Worm (Caenorhabditis elegans) whole organism, mixed stage, embryonic: Measurements from ENCODE around the gene C51E3.10.

Source experiments
- M03D4.4 ChIP-seq: sonication (generic microtip); optimal IDR thresholded peaks from 2 replicates; lab custom pipeline; 2017; ENCODE audit warnings: mild to moderate bottlenecking, missing genetic modification characterization, missing compliant biosample characterization
- bed-3 ChIP-seq: fragments of 200-800 bp; sonication (Bioruptor generic); optimal IDR thresholded peaks from 3 replicates; lab custom pipeline; 2018; ENCODE audit warnings: mild to moderate bottlenecking, missing genetic modification characterization, moderate library complexity, missing compliant biosample characterization
- blmp-1 ChIP-seq: fragments of 150-350 bp; optimal IDR thresholded peaks from 2 replicates; lab custom pipeline; 2014; ENCODE audit warnings: missing biosample characterization, missing genetic modification characterization
- ceh-39 ChIP-seq: fragments of 150-350 bp; optimal IDR thresholded peaks from 2 replicates; lab custom pipeline; 2014; ENCODE audit warnings: missing biosample characterization, missing genetic modification characterization
- ceh-83 ChIP-seq: fragments of 200-800 bp; sonication (Bioruptor generic); optimal IDR thresholded peaks from 2 replicates; lab custom pipeline; 2018; ENCODE audit warnings: mild to moderate bottlenecking, missing genetic modification characterization, missing compliant biosample characterization
- ces-1 ChIP-seq: fragments of 150-350 bp; optimal IDR thresholded peaks from 2 replicates; lab custom pipeline; 2014; ENCODE audit warnings: missing biosample characterization, missing genetic modification reagents, missing genetic modification characterization
- cnd-1 ChIP-seq: fragments of 200-800 bp; sonication (Bioruptor generic); optimal IDR thresholded peaks from 2 replicates; lab custom pipeline; 2018; ENCODE audit warnings: mild to moderate bottlenecking, missing genetic modification characterization, missing compliant biosample characterization
- drap-1 ChIP-seq: fragments of 200-800 bp; sonication (Bioruptor generic); optimal IDR thresholded peaks from 3 replicates; lab custom pipeline; 2018; ENCODE audit warnings: mild to moderate bottlenecking, missing genetic modification characterization, missing compliant biosample characterization
- elt-1 ChIP-seq: sonication (generic microtip); optimal IDR thresholded peaks from 2 replicates; lab custom pipeline; 2017; ENCODE audit warnings: missing genetic modification characterization, mild to moderate bottlenecking, missing compliant biosample characterization, antibody characterized with exemption, moderate library complexity, borderline replicate concordance; ENCODE audit not compliant: insufficient read depth
- elt-3 ChIP-seq: fragments of 150-350 bp; optimal IDR thresholded peaks from 2 replicates; lab custom pipeline; 2014; ENCODE audit warnings: missing biosample characterization, missing genetic modification characterization
- ham-2 ChIP-seq: fragments of 200-800 bp; sonication (Bioruptor generic); optimal IDR thresholded peaks from 2 replicates; lab custom pipeline; 2018; ENCODE audit warnings: mild to moderate bottlenecking, missing genetic modification characterization, missing compliant biosample characterization
- hlh-1 ChIP-seq: fragments of 150-350 bp; optimal IDR thresholded peaks from 2 replicates; lab custom pipeline; 2014; ENCODE audit warnings: missing biosample characterization, missing genetic modification reagents, missing genetic modification characterization
- lin-13 ChIP-seq: fragments of 150-350 bp; optimal IDR thresholded peaks from 2 replicates; lab custom pipeline; 2014; ENCODE audit warnings: missing biosample characterization, missing genetic modification characterization
- lin-32 ChIP-seq: fragments of 200-800 bp; sonication (Bioruptor generic); optimal IDR thresholded peaks from 2 replicates; lab custom pipeline; 2018; ENCODE audit warnings: mild to moderate bottlenecking, missing genetic modification characterization, missing compliant biosample characterization
- mab-5 ChIP-seq: fragments of 150-350 bp; optimal IDR thresholded peaks from 2 replicates; lab custom pipeline; 2014; ENCODE audit warnings: missing biosample characterization, missing genetic modification characterization
- mep-1 ChIP-seq: fragments of 150-350 bp; optimal IDR thresholded peaks from 2 replicates; lab custom pipeline; 2017; ENCODE audit warnings: missing biosample characterization, missing genetic modification reagents, missing genetic modification characterization, inconsistent platforms
- mls-2 ChIP-seq: sonication (generic microtip); optimal IDR thresholded peaks from 2 replicates; lab custom pipeline; 2016; ENCODE audit warnings: mild to moderate bottlenecking, missing genetic modification characterization, moderate library complexity, missing compliant biosample characterization
- nhr-12 ChIP-seq: fragments of 150-350 bp; optimal IDR thresholded peaks from 2 replicates; lab custom pipeline; 2014; ENCODE audit warnings: missing biosample characterization, missing genetic modification characterization
- nhr-2 ChIP-seq: fragments of 150-350 bp; optimal IDR thresholded peaks from 2 replicates; lab custom pipeline; 2014; ENCODE audit warnings: missing biosample characterization, missing genetic modification characterization
- nhr-237 ChIP-seq: fragments of 150-350 bp; optimal IDR thresholded peaks from 2 replicates; lab custom pipeline; 2014; ENCODE audit warnings: missing biosample characterization, missing genetic modification characterization
- nhr-28 ChIP-seq: fragments of 150-350 bp; optimal IDR thresholded peaks from 2 replicates; lab custom pipeline; 2014; ENCODE audit warnings: missing biosample characterization, missing genetic modification characterization
- nhr-76 ChIP-seq: sonication (generic microtip); optimal IDR thresholded peaks from 2 replicates; lab custom pipeline; 2017; ENCODE audit warnings: missing biosample characterization, missing genetic modification characterization
- pha-4 ChIP-seq: fragments of 150-350 bp; optimal IDR thresholded peaks from 2 replicates; lab custom pipeline; 2018; ENCODE audit warnings: missing biosample characterization, missing genetic modification reagents, missing genetic modification characterization
- sem-2 ChIP-seq: fragments of 200-800 bp; sonication (Bioruptor generic); optimal IDR thresholded peaks from 2 replicates; lab custom pipeline; 2018; ENCODE audit warnings: mild to moderate bottlenecking, missing genetic modification characterization, missing compliant biosample characterization
- sptf-1 ChIP-seq: sonication (generic microtip); optimal IDR thresholded peaks from 2 replicates; lab custom pipeline; 2017; ENCODE audit warnings: mild to moderate bottlenecking, missing genetic modification characterization, moderate library complexity, missing compliant biosample characterization
- tbx-8 ChIP-seq: fragments of 200-800 bp; sonication (Bioruptor generic); optimal IDR thresholded peaks from 2 replicates; lab custom pipeline; 2018; ENCODE audit warnings: mild to moderate bottlenecking, missing genetic modification characterization, moderate library complexity, missing compliant biosample characterization
- unc-120 ChIP-seq: sonication (generic microtip); optimal IDR thresholded peaks from 2 replicates; lab custom pipeline; 2017; ENCODE audit warnings: missing genetic modification characterization, missing compliant biosample characterization; ENCODE audit not compliant: poor library complexity, severe bottlenecking
- unc-39 ChIP-seq: fragments of 150-350 bp; optimal IDR thresholded peaks from 2 replicates; lab custom pipeline; 2014; ENCODE audit warnings: missing biosample characterization, missing genetic modification characterization
- unc-62 ChIP-seq: fragments of 150-350 bp; optimal IDR thresholded peaks from 2 replicates; lab custom pipeline; 2014; ENCODE audit warnings: missing biosample characterization, missing genetic modification reagents, missing genetic modification characterization
- zip-8 ChIP-seq: fragments of 150-350 bp; optimal IDR thresholded peaks from 2 replicates; lab custom pipeline; 2014; ENCODE audit warnings: missing biosample characterization, missing genetic modification characterization
- ztf-11 ChIP-seq: fragments of 150-350 bp; optimal IDR thresholded peaks from 2 replicates; lab custom pipeline; 2014; ENCODE audit warnings: missing biosample characterization, missing genetic modification characterization

Gene C51E3.10

DNA sequence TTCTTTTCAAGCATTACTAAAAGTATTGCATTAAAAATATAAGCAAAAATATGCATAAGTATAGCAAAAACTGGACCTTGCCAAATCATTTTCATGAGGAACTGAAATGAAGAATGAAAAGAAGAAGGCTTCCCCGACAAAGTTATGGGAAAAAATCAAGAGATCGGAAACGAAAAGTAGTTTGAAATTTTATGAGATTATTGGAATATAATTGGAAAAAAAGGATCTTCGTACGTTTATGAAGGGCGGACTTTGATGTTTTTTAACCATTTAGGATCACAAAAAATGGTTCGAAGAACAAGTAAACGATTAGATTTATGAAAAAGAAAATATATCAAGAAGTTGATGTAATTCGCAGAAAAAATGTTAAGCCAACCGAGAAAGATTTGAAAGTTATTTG, 40.0 kb downstream of the C51E3.10 start, which contains the start of gene srxa-18:
TSS of gene srxa-18 (minus strand) at position 100 of the 400 bp plus-strand sequence.
- TF ChIP-seq tbx-8 (GFP tag; lab: Kevin White, UChicago) (no peak), unc-62 (no peak), ces-1 (GFP tag; lab: Kevin White, UChicago) (no peak), lin-32 (GFP tag; lab: Kevin White, UChicago) (no peak), unc-120 (tag; lab: Kevin White, UChicago) (no peak), elt-1 (tag; lab: Kevin White, UChicago) (no peak), bed-3 (GFP tag; lab: Kevin White, UChicago) (no peak), nhr-12 (no peak), ceh-39 (tag; lab: Kevin White, UChicago) (no peak), sem-2 (no peak), ztf-11 (no peak), nhr-76 (tag; lab: Kevin White, UChicago) (no peak), mep-1 (tag; lab: Kevin White, UChicago) (no peak), nhr-237 (tag; lab: Kevin White, UChicago) (no peak), mab-5 (tag; lab: Kevin White, UChicago) (no peak)
- TF ChIP-seq, all 35 proteins: peak for 0

DNA sequence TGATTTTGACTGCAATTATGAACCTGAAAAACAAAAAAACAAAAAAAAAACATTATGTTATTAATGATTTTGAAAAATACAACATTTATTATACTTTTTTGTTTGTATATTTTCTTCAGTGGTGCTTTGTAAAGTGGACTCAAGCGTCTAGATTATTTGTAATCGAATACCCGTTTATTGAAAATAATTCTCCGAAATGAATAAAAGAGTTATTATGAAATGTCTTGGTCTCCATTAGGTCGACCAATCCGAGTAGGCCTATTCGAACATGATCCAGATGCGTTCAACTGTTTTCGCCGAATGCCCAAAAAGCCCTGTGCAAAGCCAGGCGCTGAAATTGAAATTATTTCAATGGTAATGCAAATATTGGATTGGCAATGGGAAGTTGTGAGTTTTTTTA, 43.5 kb downstream of the C51E3.10 start, which contains the start of gene C08B6.5:
TSS of gene C08B6.5 (plus strand) at position 301 of the 400 bp plus-strand sequence.
- no peak for TF ChIP-seq ham-2 (GFP tag; lab: Kevin White, UChicago)
- no peak for TF ChIP-seq sptf-1 (tag; lab: Kevin White, UChicago)
- no peak for TF ChIP-seq nhr-28 (tag; lab: Kevin White, UChicago)
- no peak for TF ChIP-seq nhr-76 (tag; lab: Kevin White, UChicago)
- no peak for TF ChIP-seq nhr-237 (tag; lab: Kevin White, UChicago)
- no peak for TF ChIP-seq drap-1 (GFP tag; lab: Kevin White, UChicago)

DNA sequence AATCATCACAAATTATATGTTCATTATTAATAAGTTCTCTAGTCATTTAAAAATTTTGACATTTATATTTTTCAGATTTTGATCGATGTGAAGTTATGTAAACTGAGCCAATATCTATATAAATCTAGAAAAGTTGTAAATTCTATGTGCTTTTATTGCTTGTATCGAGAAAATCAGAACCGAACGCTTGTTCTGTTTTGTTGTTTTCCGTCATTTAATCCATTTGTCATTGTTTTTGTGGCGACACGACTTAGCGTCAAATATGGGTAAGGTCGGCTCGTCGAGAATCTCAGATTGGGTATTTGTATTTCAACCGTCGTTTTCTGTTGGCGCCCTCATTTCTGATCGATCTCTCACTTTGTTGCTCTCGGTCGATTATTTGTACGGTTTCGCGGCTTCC, 46.6 kb downstream of the C51E3.10 start, which contains the start of gene cht-5:
TSS of gene cht-5 (plus strand) at position 301 of the 400 bp plus-strand sequence.
- TF ChIP-seq elt-1 (tag; lab: Kevin White, UChicago) = no peak
- TF ChIP-seq hlh-1 (tag; lab: Kevin White, UChicago) = no peak
- no peak for TF ChIP-seq bed-3 (GFP tag; lab: Kevin White, UChicago)
- no peak for TF ChIP-seq tbx-8 (GFP tag; lab: Kevin White, UChicago)
- no peak for TF ChIP-seq ham-2 (GFP tag; lab: Kevin White, UChicago)
- TF ChIP-seq drap-1 (GFP tag; lab: Kevin White, UChicago) = no peak
- TF ChIP-seq lin-13 (tag; lab: Kevin White, UChicago) = no peak
- no peak for TF ChIP-seq pha-4 (tag; lab: Kevin White, UChicago)
- no peak for TF ChIP-seq nhr-12
- no peak for TF ChIP-seq unc-62

DNA sequence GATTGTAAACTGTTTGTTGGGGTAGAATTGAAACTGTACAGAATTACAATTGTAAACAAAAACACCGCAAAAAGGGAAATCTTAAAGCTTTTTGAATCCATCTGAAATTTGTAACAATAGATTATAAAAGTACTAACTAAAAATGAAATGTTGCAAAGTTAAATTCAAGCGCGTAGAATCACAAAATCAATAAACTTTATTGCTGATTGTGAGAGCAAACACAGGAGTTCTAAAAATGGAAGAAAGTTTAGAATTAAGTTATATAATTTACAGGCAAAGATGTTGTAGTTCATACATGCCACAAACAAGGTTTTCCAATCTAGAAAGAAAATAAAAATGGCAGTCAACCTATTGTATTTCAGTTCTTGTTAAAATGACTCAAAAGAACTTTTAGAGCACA, 48.7 kb downstream of the C51E3.10 start, which contains the start of gene C08B6.3:
TSS of gene C08B6.3 (minus strand) at position 101 of the 400 bp plus-strand sequence.
- TF ChIP-seq sem-2 (no peak), cnd-1 (tag; lab: Kevin White, UChicago) (no peak), nhr-76 (tag; lab: Kevin White, UChicago) (no peak), ceh-39 (tag; lab: Kevin White, UChicago) (no peak), mab-5 (tag; lab: Kevin White, UChicago) (no peak), lin-13 (tag; lab: Kevin White, UChicago) (no peak), unc-39 (tag; lab: Kevin White, UChicago) (no peak), ceh-83 (GFP tag; lab: Kevin White, UChicago) (no peak), nhr-237 (tag; lab: Kevin White, UChicago) (no peak), blmp-1 (no peak), bed-3 (GFP tag; lab: Kevin White, UChicago) (no peak), nhr-28 (tag; lab: Kevin White, UChicago) (no peak), elt-3 (no peak)
- TF ChIP-seq, all 35 proteins: peak for 0

DNA sequence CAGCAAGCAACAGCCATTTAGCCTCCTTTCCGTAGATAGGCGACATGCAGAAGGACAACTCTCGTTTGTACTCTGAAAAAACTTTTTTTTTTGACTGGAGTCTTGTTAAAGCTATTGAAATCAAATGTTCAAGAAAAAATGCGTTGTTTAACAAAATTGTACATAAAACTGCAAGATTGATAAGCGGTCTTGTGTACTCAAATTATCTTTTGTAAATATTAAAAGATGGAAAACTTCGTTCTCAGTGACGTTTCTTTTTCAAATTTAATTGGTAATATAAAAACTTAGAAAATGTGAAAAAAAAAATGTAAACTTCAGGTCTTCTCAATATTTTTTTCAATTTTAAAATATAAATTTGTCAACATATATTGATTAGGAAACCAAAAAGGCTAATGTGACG, 49.8 kb downstream of the C51E3.10 start:
- TF ChIP-seq M03D4.4 (tag; lab: Kevin White, UChicago) (no peak), nhr-12 (no peak), mls-2 (tag; lab: Kevin White, UChicago) (no peak), ham-2 (GFP tag; lab: Kevin White, UChicago) (no peak), cnd-1 (tag; lab: Kevin White, UChicago) (no peak), mab-5 (tag; lab: Kevin White, UChicago) (no peak), bed-3 (GFP tag; lab: Kevin White, UChicago) (no peak), ceh-83 (GFP tag; lab: Kevin White, UChicago) (no peak), nhr-2 (no peak), blmp-1 (no peak), unc-39 (tag; lab: Kevin White, UChicago) (no peak), tbx-8 (GFP tag; lab: Kevin White, UChicago) (no peak), drap-1 (GFP tag; lab: Kevin White, UChicago) (no peak), elt-1 (tag; lab: Kevin White, UChicago) (no peak), elt-3 (no peak), pha-4 (tag; lab: Kevin White, UChicago) (no peak), sem-2 (no peak), zip-8 (tag; lab: Kevin White, UChicago) (no peak), nhr-76 (tag; lab: Kevin White, UChicago) (no peak)
